Fruit fly (Drosophila melanogaster) whole organism, embryonic: ENCODE data around the gene Hexo1.

Experiments
- ATbp ChIP-seq: fragments of 200-800 bp; sonication (Bioruptor generic); optimal IDR thresholded peaks from 2 replicates; lab custom pipeline; 2017; ENCODE audit warnings: missing biosample characterization, mild to moderate bottlenecking, missing genetic modification characterization, missing genetic modification reagents
- Antp ChIP-seq: fragments of 200-800 bp; sonication (Bioruptor generic); optimal IDR thresholded peaks from 3 replicates; lab custom pipeline; 2016; ENCODE audit warnings: missing biosample characterization, missing genetic modification characterization
- C15 ChIP-seq: fragments of 200-800 bp; sonication (Bioruptor generic); IDR thresholded peaks from 3 replicates; pipeline ENCODE4 v1.3.6; 2022; ENCODE audit warnings: missing biosample characterization, missing genetic modification characterization
- CG10366 ChIP-seq: fragments of 200-800 bp; sonication (Bioruptor generic); IDR thresholded peaks from 2 replicates; pipeline ENCODE4 v1.3.6; 2022; ENCODE audit warnings: missing biosample characterization, missing genetic modification characterization
- CG10979 ChIP-seq: fragments of 200-800 bp; sonication (Bioruptor generic); optimal IDR thresholded peaks from 2 replicates; lab custom pipeline; 2018; ENCODE audit warnings: missing biosample characterization, mild to moderate bottlenecking, missing genetic modification characterization, moderate library complexity
- CG11695 ChIP-seq: fragments of 200-800 bp; sonication (Bioruptor generic); IDR thresholded peaks from 3 replicates; pipeline ENCODE4 v1.3.6; 2022; ENCODE audit warnings: missing biosample characterization, missing genetic modification characterization
- CG1233 ChIP-seq: fragments of 200-800 bp; sonication (Bioruptor generic); optimal IDR thresholded peaks from 4 replicates; lab custom pipeline; 2018; ENCODE audit warnings: missing biosample characterization, mild to moderate bottlenecking, missing genetic modification characterization
- CG14710 ChIP-seq: fragments of 200-800 bp; sonication (Bioruptor generic); optimal IDR thresholded peaks from 3 replicates; lab custom pipeline; 2019; ENCODE audit warnings: missing biosample characterization, mild to moderate bottlenecking, missing genetic modification characterization, moderate library complexity
- CG17385 ChIP-seq: fragments of 200-800 bp; sonication (Bioruptor generic); optimal IDR thresholded peaks from 3 replicates; lab custom pipeline; 2018; ENCODE audit warnings: missing biosample characterization, mild to moderate bottlenecking, missing genetic modification characterization
- CG1832 ChIP-seq: fragments of 200-800 bp; sonication (Bioruptor generic); optimal IDR thresholded peaks from 2 replicates; lab custom pipeline; 2017; ENCODE audit warnings: missing biosample characterization, mild to moderate bottlenecking, missing genetic modification characterization, inconsistent platforms
- CG30431 ChIP-seq: fragments of 200-800 bp; sonication (Bioruptor generic); optimal IDR thresholded peaks from 2 replicates; lab custom pipeline; 2017; ENCODE audit warnings: missing biosample characterization, missing genetic modification characterization
- CG31224 ChIP-seq: fragments of 200-800 bp; sonication (Bioruptor generic); IDR thresholded peaks from 2 replicates; pipeline ENCODE4 v1.3.6; 2022; ENCODE audit warnings: missing biosample characterization, missing genetic modification characterization
- CG3163 ChIP-seq: fragments of 200-800 bp; sonication (Bioruptor generic); optimal IDR thresholded peaks from 3 replicates; lab custom pipeline; 2016; ENCODE audit warnings: missing biosample characterization, missing genetic modification characterization
- CG32532 ChIP-seq: fragments of 200-800 bp; sonication (Bioruptor generic); IDR thresholded peaks from 2 replicates; pipeline ENCODE4 v1.3.6; 2022; ENCODE audit warnings: missing biosample characterization, missing genetic modification characterization
- CG34224 ChIP-seq: fragments of 200-800 bp; sonication (Bioruptor generic); IDR thresholded peaks from 3 replicates; pipeline ENCODE4 v1.3.6; 2022; ENCODE audit warnings: missing biosample characterization, missing genetic modification characterization; ENCODE audit not compliant: partially characterized antibody
- CG4707 ChIP-seq: fragments of 200-800 bp; sonication (Bioruptor generic); optimal IDR thresholded peaks from 2 replicates; lab custom pipeline; 2018; ENCODE audit warnings: missing biosample characterization, mild to moderate bottlenecking, missing genetic modification characterization, moderate library complexity
- CG6813 ChIP-seq: fragments of 200-800 bp; sonication (Bioruptor generic); optimal IDR thresholded peaks from 2 replicates; lab custom pipeline; 2017; ENCODE audit warnings: missing biosample characterization, missing genetic modification characterization, mild to moderate bottlenecking, moderate library complexity, missing genetic modification reagents
- CG6854 ChIP-seq: fragments of 200-800 bp; sonication (Bioruptor generic); optimal IDR thresholded peaks from 3 replicates; lab custom pipeline; 2017; ENCODE audit warnings: missing biosample characterization, mild to moderate bottlenecking, missing genetic modification characterization
- CG7271 ChIP-seq: fragments of 200-800 bp; sonication (Bioruptor generic); optimal IDR thresholded peaks from 2 replicates; lab custom pipeline; 2018; ENCODE audit warnings: missing biosample characterization, mild to moderate bottlenecking, missing genetic modification characterization, moderate library complexity
- CG7786 ChIP-seq: fragments of 200-800 bp; sonication (Bioruptor generic); optimal IDR thresholded peaks from 2 replicates; lab custom pipeline; 2016; ENCODE audit warnings: missing biosample characterization, missing genetic modification characterization
- CG9797 ChIP-seq: fragments of 200-800 bp; sonication (Bioruptor generic); optimal IDR thresholded peaks from 3 replicates; lab custom pipeline; 2018; ENCODE audit warnings: missing biosample characterization, mild to moderate bottlenecking, missing genetic modification characterization
- Dll ChIP-seq: fragments of 200-800 bp; sonication (Bioruptor generic); IDR thresholded peaks from 4 replicates; pipeline ENCODE4 v1.3.6; 2022; ENCODE audit warnings: missing biosample characterization, missing genetic modification characterization; ENCODE audit not compliant: partially characterized antibody
- Doc2 ChIP-seq: fragments of 200-800 bp; sonication (Bioruptor generic); IDR thresholded peaks from 2 replicates; pipeline ENCODE4 v1.3.6; 2022; ENCODE audit warnings: missing biosample characterization, missing genetic modification characterization
- Eip74EF ChIP-seq, 2 experiments: fragments of 200-800 bp in 1 of 2; fragments of >200 bp in 1 of 2; sonication (Bioruptor generic) in 1 of 2; optimal IDR thresholded peaks; 2 replicates each; lab custom pipeline; 2017 to 2019; ENCODE audit warnings: missing biosample characterization in 2 of 2, missing genetic modification characterization in 2 of 2, mild to moderate bottlenecking in 1 of 2, moderate library complexity in 1 of 2
- Fer1 ChIP-seq: fragments of 200-800 bp; sonication (Bioruptor generic); optimal IDR thresholded peaks from 2 replicates; lab custom pipeline; 2017; ENCODE audit warnings: missing biosample characterization, mild to moderate bottlenecking, missing genetic modification characterization
- Hr39 ChIP-seq: fragments of >200 bp; optimal IDR thresholded peaks from 2 replicates; lab custom pipeline; 2017
- Hr51 ChIP-seq, 2 experiments: fragments of 200-800 bp; sonication (Bioruptor generic); optimal IDR thresholded peaks; 2 replicates in 1 of 2; 3 replicates in 1 of 2; lab custom pipeline; 2016 to 2018; ENCODE audit warnings: missing biosample characterization in 2 of 2, missing genetic modification characterization in 2 of 2, mild to moderate bottlenecking in 1 of 2, moderate library complexity in 1 of 2
- MBD-R2 ChIP-seq: fragments of 200-800 bp; sonication (Bioruptor generic); IDR thresholded peaks from 2 replicates; pipeline ENCODE4 v1.3.6; 2022; ENCODE audit warnings: missing biosample characterization, missing genetic modification characterization
- MTF-1 ChIP-seq: fragments of 200-800 bp; sonication (Bioruptor generic); optimal IDR thresholded peaks from 2 replicates; lab custom pipeline; 2018; ENCODE audit warnings: missing biosample characterization, mild to moderate bottlenecking, missing genetic modification characterization, borderline replicate concordance
- Meics ChIP-seq: fragments of 200-800 bp; sonication (Bioruptor generic); optimal IDR thresholded peaks from 2 replicates; lab custom pipeline; 2017; ENCODE audit warnings: missing biosample characterization, mild to moderate bottlenecking, missing genetic modification characterization
- NC2β ChIP-seq: fragments of 200-800 bp; sonication (Bioruptor generic); optimal IDR thresholded peaks from 2 replicates; lab custom pipeline; 2016; ENCODE audit warnings: missing biosample characterization, missing genetic modification characterization
- Neu2 ChIP-seq: fragments of 200-800 bp; sonication (Bioruptor generic); optimal IDR thresholded peaks from 3 replicates; lab custom pipeline; 2016; ENCODE audit warnings: missing biosample characterization, missing genetic modification characterization, borderline replicate concordance
- Nf-YB ChIP-seq: fragments of 200-800 bp; sonication (Bioruptor generic); optimal IDR thresholded peaks from 3 replicates; lab custom pipeline; 2019; ENCODE audit warnings: missing biosample characterization, mild to moderate bottlenecking, missing genetic modification characterization, moderate library complexity
- Pdp1 ChIP-seq, 2 experiments: fragments of 200-800 bp; sonication (Bioruptor generic); optimal IDR thresholded peaks; 3 replicates each; lab custom pipeline; 2016; ENCODE audit warnings: missing biosample characterization in 2 of 2, missing genetic modification characterization in 2 of 2, mild to moderate bottlenecking in 1 of 2, moderate library complexity in 1 of 2
- Sox100B ChIP-seq: fragments of 200-800 bp; sonication (Bioruptor generic); optimal IDR thresholded peaks from 3 replicates; lab custom pipeline; 2018; ENCODE audit warnings: missing biosample characterization, mild to moderate bottlenecking, missing genetic modification characterization
- Tbp ChIP-seq: fragments of >200 bp; optimal IDR thresholded peaks from 2 replicates; lab custom pipeline; 2018; ENCODE audit warnings: missing biosample characterization, missing genetic modification characterization
- br ChIP-seq: fragments of >200 bp; optimal IDR thresholded peaks from 2 replicates; lab custom pipeline; 2017
- dimm ChIP-seq: fragments of 200-800 bp; sonication (Bioruptor generic); IDR thresholded peaks from 2 replicates; pipeline ENCODE4 v1.3.6; 2022; ENCODE audit warnings: missing biosample characterization, missing genetic modification characterization
- disco-r ChIP-seq: fragments of 200-800 bp; sonication (Bioruptor generic); optimal IDR thresholded peaks from 2 replicates; lab custom pipeline; 2016; ENCODE audit warnings: missing biosample characterization, missing genetic modification characterization
- gsb ChIP-seq: fragments of 200-800 bp; sonication (Bioruptor generic); IDR thresholded peaks from 2 replicates; pipeline ENCODE4 v1.3.6; 2022; ENCODE audit warnings: missing biosample characterization, missing genetic modification characterization
- her ChIP-seq: fragments of 200-800 bp; sonication (Bioruptor generic); optimal IDR thresholded peaks from 2 replicates; lab custom pipeline; 2016; ENCODE audit warnings: missing biosample characterization, missing genetic modification characterization
- lov ChIP-seq, 2 experiments: fragments of 200-800 bp in 1 of 2; fragments of >200 bp in 1 of 2; sonication (Bioruptor generic) in 1 of 2; IDR thresholded peaks in 1 of 2; optimal IDR thresholded peaks in 1 of 2; 2 replicates in 1 of 2; 3 replicates in 1 of 2; pipeline versions ENCODE4 v1.3.6 to Lab custom; 2017 to 2022; ENCODE audit warnings: missing biosample characterization in 1 of 2, missing genetic modification characterization in 1 of 2
- maf-S ChIP-seq: fragments of 200-800 bp; sonication (Bioruptor generic); optimal IDR thresholded peaks from 2 replicates; lab custom pipeline; 2016; ENCODE audit warnings: missing biosample characterization, missing genetic modification characterization
- mam ChIP-seq: fragments of 200-800 bp; sonication (Bioruptor generic); optimal IDR thresholded peaks from 3 replicates; lab custom pipeline; 2016; ENCODE audit warnings: missing biosample characterization, missing genetic modification characterization
- onecut ChIP-seq: fragments of 200-800 bp; sonication (Bioruptor generic); IDR thresholded peaks from 2 replicates; pipeline ENCODE4 v1.3.6; 2022; ENCODE audit warnings: missing biosample characterization, missing genetic modification characterization
- peb ChIP-seq: fragments of 200-800 bp; sonication (Bioruptor generic); IDR thresholded peaks from 2 replicates; pipeline ENCODE4 v1.3.6; 2022; ENCODE audit warnings: missing biosample characterization, missing genetic modification characterization
- pnt ChIP-seq: fragments of 200-800 bp; sonication (Bioruptor generic); optimal IDR thresholded peaks from 3 replicates; lab custom pipeline; 2016; ENCODE audit warnings: missing biosample characterization, missing genetic modification characterization
- pzg ChIP-seq: fragments of 200-800 bp; sonication (Bioruptor generic); optimal IDR thresholded peaks from 3 replicates; lab custom pipeline; 2018; ENCODE audit warnings: missing biosample characterization, mild to moderate bottlenecking, missing genetic modification characterization, moderate library complexity
- slbo ChIP-seq: fragments of 200-800 bp; sonication (Bioruptor generic); IDR thresholded peaks from 2 replicates; pipeline ENCODE4 v1.3.6; 2022; ENCODE audit warnings: missing biosample characterization, missing genetic modification characterization
- trh ChIP-seq: fragments of 200-800 bp; sonication (Bioruptor generic); optimal IDR thresholded peaks from 2 replicates; lab custom pipeline; 2016; ENCODE audit warnings: missing biosample characterization, missing genetic modification characterization

Hexo1 gene

dm6 chr3L:4269920-4270319, 18.5 kb upstream of the Hexo1 start (continued):
- TF ChIP-seq C15 (GFP tag; lab: Robert Waterston, UW) (peak; percentile 15; the same call in 1 of the 3 replicates), CG31224 (GFP tag; lab: Robert Waterston, UW) (peak; percentile 20; the same call in 1 of the 2 replicates), CG3163 (GFP tag; lab: Kevin White, UChicago) (no peak), mam (no peak), CG11695 (GFP tag; lab: Robert Waterston, UW) (peak; percentile 78), CG7786 (GFP tag; lab: Kevin White, UChicago) (no peak), NC2β (GFP tag; lab: Kevin White, UChicago) (no peak), her (GFP tag; lab: Kevin White, UChicago) (no peak), CG6813 (GFP tag; lab: Kevin White, UChicago) (peak; percentile 65), Neu2 (no peak), MBD-R2 (GFP tag; lab: Robert Waterston, UW) (no peak), trh (GFP tag; lab: Kevin White, UChicago) (no peak), Hr39 (lab: Kevin White, UChicago) (no peak), pnt (GFP tag; lab: Kevin White, UChicago) (no peak), pzg (GFP tag; lab: Kevin White, UChicago) (no peak), Tbp (GFP tag; lab: Kevin White, UChicago) (no peak), Meics (GFP tag; lab: Kevin White, UChicago) (peak; percentile 67), Pdp1 (GFP tag; optimal IDR thresholded peaks at IDR 0.05; lab: Kevin White, UChicago) (peak in 1 of 2 experiments; percentile 14), Doc2 (no peak), CG1832 (GFP tag; lab: Kevin White, UChicago) (no peak), CG30431 (GFP tag; lab: Kevin White, UChicago) (peak; percentile 23), MTF-1 (GFP tag; lab: Kevin White, UChicago) (peak; percentile 15), disco-r (no peak), Antp (GFP tag; lab: Kevin White, UChicago) (no peak), CG4707 (GFP tag; lab: Kevin White, UChicago) (peak; percentile 33), Eip74EF (GFP tag; optimal IDR thresholded peaks at IDR 0.05; lab: Kevin White, UChicago) (peak in 1 of 2 experiments; percentile 69), Fer1 (GFP tag; lab: Kevin White, UChicago) (peak; percentile 79), CG10979 (tag; lab: Kevin White, UChicago) (peak; percentile 82), onecut (no peak), CG10366 (GFP tag; lab: Robert Waterston, UW) (peak; percentile 52), ATbp (GFP tag; lab: Kevin White, UChicago) (peak; percentile 69), CG6854 (GFP tag; lab: Kevin White, UChicago) (peak; percentile 59), dimm (no peak), CG7271 (tag; lab: Kevin White, UChicago) (peak; percentile 13), peb (GFP tag; lab: Robert Waterston, UW) (peak; percentile 7; the same call in 1 of the 2 replicates), Hr51 (GFP tag; optimal IDR thresholded peaks at IDR 0.05; lab: Kevin White, UChicago) (peak in 1 of 2 experiments; percentile 84), maf-S (no peak), CG9797 (GFP tag; lab: Kevin White, UChicago) (no peak), CG34224 (GFP tag; lab: Robert Waterston, UW) (no peak), Dll (no peak), Nf-YB (GFP tag; lab: Kevin White, UChicago) (peak; percentile 60), CG32532 (GFP tag; lab: Robert Waterston, UW) (peak; percentile 43; the same call in 1 of the 2 replicates), Sox100B (GFP tag; lab: Kevin White, UChicago) (peak; percentile 84), CG17385 (GFP tag; lab: Kevin White, UChicago) (peak; percentile 75), slbo (GFP tag; lab: Robert Waterston, UW) (no peak; the same call in none of the 2 replicates), CG14710 (tag; lab: Kevin White, UChicago) (peak; percentile 73), lov (optimal IDR thresholded peaks at IDR 0.05; lab: Kevin White, UChicago) (no peak), lov (GFP tag; IDR thresholded peaks at IDR 0.05; lab: Robert Waterston, UW) (no peak), CG1233 (GFP tag; lab: Kevin White, UChicago) (peak; percentile 76), br (lab: Kevin White, UChicago) (no peak), gsb (GFP tag; lab: Robert Waterston, UW) (peak; percentile 41; the same call in 1 of the 2 replicates)
